Worm (Caenorhabditis elegans) whole organism, early embryonic: Measurements from ENCODE around the gene mrpl-32.

ENCODE experiments used
- B0310.2 ChIP-seq: sonication (generic microtip); optimal IDR thresholded peaks from 2 replicates; lab custom pipeline; 2016; ENCODE audit warnings: mild to moderate bottlenecking, missing genetic modification characterization, missing compliant biosample characterization
- F13C5.2 ChIP-seq: sonication (generic microtip); optimal IDR thresholded peaks from 2 replicates; lab custom pipeline; 2017; ENCODE audit warnings: mild to moderate bottlenecking, missing genetic modification characterization, inconsistent platforms, missing compliant biosample characterization
- aly-1 ChIP-seq: sonication (generic microtip); optimal IDR thresholded peaks from 2 replicates; lab custom pipeline; 2016; ENCODE audit warnings: missing genetic modification characterization, missing compliant biosample characterization
- ama-1 ChIP-seq: fragments of 150-350 bp; optimal IDR thresholded peaks from 2 replicates; lab custom pipeline; 2014
- ceh-13 ChIP-seq: fragments of 200-800 bp; sonication (Bioruptor generic); optimal IDR thresholded peaks from 2 replicates; lab custom pipeline; 2018; ENCODE audit warnings: mild to moderate bottlenecking, missing genetic modification characterization, missing compliant biosample characterization
- ceh-36 ChIP-seq: sonication (generic microtip); optimal IDR thresholded peaks from 2 replicates; lab custom pipeline; 2016; ENCODE audit warnings: missing genetic modification characterization, inconsistent platforms, missing compliant biosample characterization
- ets-7 ChIP-seq: sonication (generic microtip); optimal IDR thresholded peaks from 2 replicates; lab custom pipeline; 2016; ENCODE audit warnings: missing genotype, missing genetic modification characterization, missing compliant biosample characterization
- flt-1 ChIP-seq: fragments of 200-800 bp; sonication (Bioruptor generic); IDR thresholded peaks from 2 replicates; pipeline ENCODE4 v1.3.6; 2022; ENCODE audit warnings: missing genetic modification characterization, missing compliant biosample characterization
- hmbx-1 ChIP-seq: sonication (generic microtip); optimal IDR thresholded peaks from 2 replicates; lab custom pipeline; 2016; ENCODE audit warnings: mild to moderate bottlenecking, missing genetic modification characterization, missing compliant biosample characterization
- hmg-4 ChIP-seq: fragments of 200-800 bp; sonication (Bioruptor generic); optimal IDR thresholded peaks from 2 replicates; lab custom pipeline; 2018; ENCODE audit warnings: mild to moderate bottlenecking, missing genetic modification characterization, missing compliant biosample characterization
- hnd-1 ChIP-seq: sonication (generic microtip); optimal IDR thresholded peaks from 2 replicates; lab custom pipeline; 2016; ENCODE audit warnings: missing genetic modification characterization, missing compliant biosample characterization
- pes-1 ChIP-seq: fragments of 200-800 bp; sonication (Bioruptor generic); IDR thresholded peaks from 2 replicates; pipeline ENCODE4 v1.3.6; 2022; ENCODE audit warnings: missing genetic modification reagents, missing genetic modification characterization, missing compliant biosample characterization
- scrt-1 ChIP-seq: fragments of 200-800 bp; sonication (Bioruptor generic); IDR thresholded peaks from 2 replicates; pipeline ENCODE4 v1.3.6; 2022; ENCODE audit warnings: missing genetic modification characterization, missing compliant biosample characterization
- sea-1 ChIP-seq: fragments of 200-800 bp; sonication (Bioruptor generic); conservative IDR thresholded peaks from 2 replicates; pipeline ENCODE4 v1.3.6; 2022; ENCODE audit warnings: missing genetic modification characterization, missing compliant biosample characterization
- tbx-11 ChIP-seq: fragments of 200-800 bp; sonication (Bioruptor generic); IDR thresholded peaks from 2 replicates; pipeline ENCODE4 v1.3.6; 2022; ENCODE audit warnings: missing genetic modification characterization, missing compliant biosample characterization
- tbx-37 ChIP-seq: fragments of 200-800 bp; sonication (Bioruptor generic); conservative IDR thresholded peaks from 2 replicates; pipeline ENCODE4 v1.3.6; 2022; ENCODE audit warnings: missing genetic modification reagents, missing genetic modification characterization, missing compliant biosample characterization
- tra-4 ChIP-seq: sonication (generic microtip); optimal IDR thresholded peaks from 2 replicates; lab custom pipeline; 2017; ENCODE audit warnings: missing genetic modification characterization, missing compliant biosample characterization

The mrpl-32 gene

ce11 chrIII:8410747-8411146, 38.8 kb upstream of the mrpl-32 start:
- no peak for TF ChIP-seq tbx-37

ce11 chrIII:8411976-8412375, 37.6 kb upstream of the mrpl-32 start:
- TF ChIP-seq tbx-37 (no peak), pes-1 (GFP tag; lab: Robert Waterston, UW) (0 out of 2 replicates have a peak, but pooled peaks have one; percentile 43), flt-1 (GFP tag; lab: Robert Waterston, UW) (no peak), ama-1 (lab: Kevin White, UChicago) (no peak), aly-1 (no peak), hmbx-1 (tag; lab: Kevin White, UChicago) (no peak), hnd-1 (tag; lab: Kevin White, UChicago) (no peak), ets-7 (tag; lab: Kevin White, UChicago) (no peak), tbx-11 (GFP tag; lab: Robert Waterston, UW) (no peak), F13C5.2 (peak; percentile 13), sea-1 (no peak), ceh-36 (no peak), ceh-13 (GFP tag; lab: Kevin White, UChicago) (no peak), tra-4 (tag; lab: Kevin White, UChicago) (no peak), scrt-1 (GFP tag; lab: Robert Waterston, UW) (no peak), hmg-4 (GFP tag; lab: Kevin White, UChicago) (peak; percentile 45), B0310.2 (tag; lab: Kevin White, UChicago) (no peak)

ce11 chrIII:8413501-8413900, 36.1 kb upstream of the mrpl-32 start:
- TF ChIP-seq aly-1 = no peak
- TF ChIP-seq pes-1 (GFP tag; lab: Robert Waterston, UW) = no peak
- no peak for TF ChIP-seq hmbx-1 (tag; lab: Kevin White, UChicago)
- TF ChIP-seq tbx-37 = no peak
- TF ChIP-seq ets-7 (tag; lab: Kevin White, UChicago) = no peak
- TF ChIP-seq tbx-11 (GFP tag; lab: Robert Waterston, UW) = no peak
- no peak for TF ChIP-seq ceh-36
- TF ChIP-seq F13C5.2 = no peak
- no peak for TF ChIP-seq ama-1 (lab: Kevin White, UChicago)
- TF ChIP-seq ceh-13 (GFP tag; lab: Kevin White, UChicago) = no peak
- TF ChIP-seq sea-1 = no peak
- TF ChIP-seq hnd-1 (tag; lab: Kevin White, UChicago) = no peak
- no peak for TF ChIP-seq B0310.2 (tag; lab: Kevin White, UChicago)
- no peak for TF ChIP-seq tra-4 (tag; lab: Kevin White, UChicago)
- TF ChIP-seq scrt-1 (GFP tag; lab: Robert Waterston, UW) = no peak
- no peak for TF ChIP-seq hmg-4 (GFP tag; lab: Kevin White, UChicago)
- TF ChIP-seq flt-1 (GFP tag; lab: Robert Waterston, UW) = no peak

- TF ChIP-seq ets-7 (tag; lab: Kevin White, UChicago) (no peak), B0310.2 (tag; lab: Kevin White, UChicago) (no peak)
Measured at ce11 chrIII:8416871-8417191, 32.7 kb upstream of the mrpl-32 start.

ce11 chrIII:8417192-8417967, 32.2 kb upstream of the mrpl-32 start:
- peak; percentile 15 for TF ChIP-seq F13C5.2
- peak; percentile 47 for TF ChIP-seq hmg-4 (GFP tag; lab: Kevin White, UChicago)
- TF ChIP-seq sea-1 = no peak
- 0 out of 2 replicates have a peak, but pooled peaks have one; percentile 2 for TF ChIP-seq flt-1 (GFP tag; lab: Robert Waterston, UW)
- TF ChIP-seq B0310.2 (tag; lab: Kevin White, UChicago) = peak; percentile 26
- no peak for TF ChIP-seq pes-1 (GFP tag; lab: Robert Waterston, UW)

ce11 chrIII:8417968-8418267, 31.6 kb upstream of the mrpl-32 start, which contains the start of gene sor-1:
Gene sor-1 (plus strand): TSS chrIII:8418168.
- TF ChIP-seq aly-1 = no peak
- no peak for TF ChIP-seq flt-1 (GFP tag; lab: Robert Waterston, UW)
- TF ChIP-seq hnd-1 (tag; lab: Kevin White, UChicago) = no peak
- TF ChIP-seq ceh-13 (GFP tag; lab: Kevin White, UChicago) = no peak
- TF ChIP-seq tbx-37 = no peak
- TF ChIP-seq tra-4 (tag; lab: Kevin White, UChicago) = no peak
- TF ChIP-seq F13C5.2 = no peak
- TF ChIP-seq hmbx-1 (tag; lab: Kevin White, UChicago) = no peak
- no peak for TF ChIP-seq ama-1 (lab: Kevin White, UChicago)

ce11 chrIII:8425076-8425475, 24.5 kb upstream of the mrpl-32 start:
- TF ChIP-seq F13C5.2 = peak; percentile 58
- no peak for TF ChIP-seq pes-1 (GFP tag; lab: Robert Waterston, UW)
- TF ChIP-seq tbx-37 = no peak
- no peak for TF ChIP-seq B0310.2 (tag; lab: Kevin White, UChicago)
- TF ChIP-seq hmg-4 (GFP tag; lab: Kevin White, UChicago) = peak; percentile 83

- TF ChIP-seq flt-1 (GFP tag; lab: Robert Waterston, UW) = no peak
- TF ChIP-seq pes-1 (GFP tag; lab: Robert Waterston, UW) = no peak
- no peak for TF ChIP-seq hmbx-1 (tag; lab: Kevin White, UChicago)
- no peak for TF ChIP-seq hnd-1 (tag; lab: Kevin White, UChicago)
- no peak for TF ChIP-seq scrt-1 (GFP tag; lab: Robert Waterston, UW)
- no peak for TF ChIP-seq tbx-37
- TF ChIP-seq tbx-11 (GFP tag; lab: Robert Waterston, UW) = no peak
- TF ChIP-seq ets-7 (tag; lab: Kevin White, UChicago) = no peak
- TF ChIP-seq aly-1 = no peak
- TF ChIP-seq tra-4 (tag; lab: Kevin White, UChicago) = no peak
- no peak for TF ChIP-seq ceh-13 (GFP tag; lab: Kevin White, UChicago)
- TF ChIP-seq ceh-36 = no peak
- no peak for TF ChIP-seq ama-1 (lab: Kevin White, UChicago)
Measured at ce11 chrIII:8426271-8426670, 23.3 kb upstream of the mrpl-32 start, which contains the start of gene cec-1. Gene cec-1 (plus strand): TSS chrIII:8426333.
